Fruit fly (Drosophila melanogaster) whole organism, prepupa: Measurements from ENCODE around the gene Pyroxd1.

Source experiments
- Blimp-1 ChIP-seq: fragments of 200-800 bp; sonication (Bioruptor generic); optimal IDR thresholded peaks from 3 replicates; lab custom pipeline; 2017; ENCODE audit warnings: missing biosample characterization, missing genetic modification characterization, mild to moderate bottlenecking, moderate library complexity, missing genetic modification reagents
- CG10631 ChIP-seq: fragments of 200-800 bp; sonication (Bioruptor generic); optimal IDR thresholded peaks from 2 replicates; lab custom pipeline; 2016; ENCODE audit warnings: missing biosample characterization, missing genetic modification characterization
- CG10669 ChIP-seq: fragments of 200-800 bp; sonication (Bioruptor generic); optimal IDR thresholded peaks from 3 replicates; lab custom pipeline; 2018; ENCODE audit warnings: missing biosample characterization, mild to moderate bottlenecking, missing genetic modification characterization, moderate library complexity
- CG11294 ChIP-seq: fragments of 200-800 bp; sonication (Bioruptor generic); IDR thresholded peaks from 2 replicates; pipeline ENCODE4 v1.3.6; 2022; ENCODE audit warnings: missing biosample characterization, missing genetic modification characterization
- CG11762 ChIP-seq: fragments of 200-800 bp; sonication (Bioruptor generic); optimal IDR thresholded peaks from 3 replicates; lab custom pipeline; 2016; ENCODE audit warnings: missing biosample characterization, missing genetic modification characterization; ENCODE audit not compliant: insufficient read depth
- CG11902 ChIP-seq: fragments of 200-800 bp; sonication (Bioruptor generic); optimal IDR thresholded peaks from 3 replicates; lab custom pipeline; 2016; ENCODE audit warnings: missing biosample characterization, missing genetic modification characterization
- CG1621 ChIP-seq: fragments of 200-800 bp; sonication (Bioruptor generic); optimal IDR thresholded peaks from 3 replicates; lab custom pipeline; 2018; ENCODE audit warnings: missing biosample characterization, mild to moderate bottlenecking, missing genetic modification characterization
- CG16779 ChIP-seq: fragments of 200-800 bp; sonication (Bioruptor generic); optimal IDR thresholded peaks from 3 replicates; lab custom pipeline; 2017; ENCODE audit warnings: missing biosample characterization, mild to moderate bottlenecking, missing genetic modification characterization
- CG3032 ChIP-seq: fragments of 200-800 bp; optimal IDR thresholded peaks from 2 replicates; lab custom pipeline; 2019; ENCODE audit warnings: missing biosample characterization, mild to moderate bottlenecking, missing genetic modification characterization, moderate library complexity
- CG31627 ChIP-seq: fragments of 200-800 bp; sonication (Bioruptor generic); optimal IDR thresholded peaks from 3 replicates; lab custom pipeline; 2016; ENCODE audit warnings: missing biosample characterization, missing genetic modification characterization
- CG34406 ChIP-seq: fragments of 200-800 bp; sonication (Bioruptor generic); optimal IDR thresholded peaks from 3 replicates; lab custom pipeline; 2016; ENCODE audit warnings: missing biosample characterization, missing genetic modification characterization
- CG3919 ChIP-seq: fragments of 200-800 bp; sonication (Bioruptor generic); optimal IDR thresholded peaks from 3 replicates; lab custom pipeline; 2016; ENCODE audit warnings: missing biosample characterization, missing genetic modification characterization
- CG4318 ChIP-seq: fragments of 200-800 bp; sonication (Bioruptor generic); optimal IDR thresholded peaks from 3 replicates; lab custom pipeline; 2017; ENCODE audit warnings: missing biosample characterization, mild to moderate bottlenecking, missing genetic modification characterization
- CG6163 ChIP-seq: fragments of 200-800 bp; sonication (Bioruptor generic); IDR thresholded peaks from 3 replicates; pipeline ENCODE4 v1.3.6; 2022; ENCODE audit warnings: missing biosample characterization, missing genetic modification characterization
- CG6276 ChIP-seq: fragments of 200-800 bp; sonication (Bioruptor generic); optimal IDR thresholded peaks from 2 replicates; lab custom pipeline; 2017; ENCODE audit warnings: missing biosample characterization, mild to moderate bottlenecking, missing genetic modification characterization
- CG6792 ChIP-seq: fragments of 200-800 bp; sonication (Bioruptor generic); optimal IDR thresholded peaks from 3 replicates; lab custom pipeline; 2016; ENCODE audit warnings: missing biosample characterization, missing genetic modification characterization
- CG6854 ChIP-seq: fragments of 200-800 bp; sonication (Bioruptor generic); optimal IDR thresholded peaks from 2 replicates; lab custom pipeline; 2017; ENCODE audit warnings: missing biosample characterization, mild to moderate bottlenecking, missing genetic modification characterization
- CG8119 ChIP-seq: fragments of 200-800 bp; sonication (Bioruptor generic); IDR thresholded peaks from 3 replicates; pipeline ENCODE4 v1.3.6; 2022; ENCODE audit warnings: missing biosample characterization, missing genetic modification characterization
- CG8319 ChIP-seq: fragments of 200-800 bp; sonication (Bioruptor generic); optimal IDR thresholded peaks from 3 replicates; lab custom pipeline; 2016; ENCODE audit warnings: missing biosample characterization, missing genetic modification characterization
- CG8632 ChIP-seq: fragments of 200-800 bp; sonication (Bioruptor generic); optimal IDR thresholded peaks from 3 replicates; lab custom pipeline; 2016; ENCODE audit warnings: missing biosample characterization, missing genetic modification characterization
- CG9139 ChIP-seq: fragments of 200-800 bp; sonication (Bioruptor generic); optimal IDR thresholded peaks from 3 replicates; lab custom pipeline; 2017; ENCODE audit warnings: missing biosample characterization, mild to moderate bottlenecking, missing genetic modification characterization
- Eip75B ChIP-seq: fragments of 200-800 bp; sonication (Bioruptor generic); optimal IDR thresholded peaks from 3 replicates; lab custom pipeline; 2016; ENCODE audit warnings: missing biosample characterization, missing genetic modification characterization
- Eip78C ChIP-seq: fragments of 200-800 bp; sonication (Bioruptor generic); peaks from one replicate; lab custom pipeline; 2016; ENCODE audit warnings: missing biosample characterization, missing genetic modification characterization
- Ets21C ChIP-seq: fragments of 200-800 bp; sonication (Bioruptor generic); optimal IDR thresholded peaks from 3 replicates; lab custom pipeline; 2016; ENCODE audit warnings: missing biosample characterization, missing genetic modification characterization
- Hr39 ChIP-seq: fragments of 200-800 bp; sonication (Bioruptor generic); optimal IDR thresholded peaks from 2 replicates; lab custom pipeline; 2016; ENCODE audit warnings: missing biosample characterization, missing genetic modification characterization
- Hr4 ChIP-seq: fragments of 200-800 bp; sonication (Bioruptor generic); optimal IDR thresholded peaks from 3 replicates; lab custom pipeline; 2016; ENCODE audit warnings: missing biosample characterization, missing genetic modification characterization
- Lpt ChIP-seq: fragments of 200-800 bp; sonication (Bioruptor generic); optimal IDR thresholded peaks from 3 replicates; lab custom pipeline; 2016; ENCODE audit warnings: missing biosample characterization, missing genetic modification characterization
- OdsH ChIP-seq: fragments of 200-800 bp; sonication (Bioruptor generic); optimal IDR thresholded peaks from 3 replicates; lab custom pipeline; 2016; ENCODE audit warnings: missing biosample characterization, missing genetic modification characterization
- Smox ChIP-seq: fragments of 200-800 bp; sonication (Bioruptor generic); optimal IDR thresholded peaks from 3 replicates; lab custom pipeline; 2016; ENCODE audit warnings: missing biosample characterization, missing genetic modification characterization
- Sox102F ChIP-seq: fragments of 200-800 bp; sonication (Bioruptor generic); optimal IDR thresholded peaks from 2 replicates; lab custom pipeline; 2016; ENCODE audit warnings: missing biosample characterization, mild to moderate bottlenecking, missing genetic modification characterization
- Sox14 ChIP-seq: fragments of 200-800 bp; sonication (Bioruptor generic); optimal IDR thresholded peaks from 3 replicates; lab custom pipeline; 2016; ENCODE audit warnings: missing biosample characterization, missing genetic modification characterization
- Sox15 ChIP-seq: fragments of 200-800 bp; sonication (Bioruptor generic); optimal IDR thresholded peaks from 3 replicates; lab custom pipeline; 2016; ENCODE audit warnings: missing biosample characterization, missing genetic modification characterization
- achi ChIP-seq: fragments of 200-800 bp; sonication (Bioruptor generic); optimal IDR thresholded peaks from 3 replicates; lab custom pipeline; 2016; ENCODE audit warnings: missing biosample characterization, missing genetic modification characterization
- acj6 ChIP-seq: fragments of 200-800 bp; sonication (Bioruptor generic); optimal IDR thresholded peaks from 3 replicates; lab custom pipeline; 2016; ENCODE audit warnings: missing biosample characterization, missing genetic modification characterization
- cyc ChIP-seq: fragments of 200-800 bp; sonication (Bioruptor generic); optimal IDR thresholded peaks from 3 replicates; lab custom pipeline; 2016; ENCODE audit warnings: missing biosample characterization, missing genetic modification characterization
- dsx ChIP-seq: fragments of 200-800 bp; optimal IDR thresholded peaks from 3 replicates; lab custom pipeline; 2019; ENCODE audit warnings: missing biosample characterization, mild to moderate bottlenecking, missing genetic modification characterization, moderate library complexity; ENCODE audit not compliant: poor library complexity, severe bottlenecking
- eg ChIP-seq: fragments of 200-800 bp; sonication (Bioruptor generic); IDR thresholded peaks from 3 replicates; pipeline ENCODE4 v1.3.6; 2022; ENCODE audit warnings: missing biosample characterization, missing genetic modification characterization
- fd59A ChIP-seq: fragments of 200-800 bp; sonication (Bioruptor generic); optimal IDR thresholded peaks from 2 replicates; lab custom pipeline; 2017; ENCODE audit warnings: missing biosample characterization, mild to moderate bottlenecking, missing genetic modification characterization, missing genetic modification reagents
- fd85E ChIP-seq: fragments of 200-800 bp; sonication (Bioruptor generic); optimal IDR thresholded peaks from 3 replicates; lab custom pipeline; 2016; ENCODE audit warnings: missing biosample characterization, missing genetic modification characterization
- lz ChIP-seq: fragments of 200-800 bp; sonication (Bioruptor generic); optimal IDR thresholded peaks from 3 replicates; lab custom pipeline; 2016; ENCODE audit warnings: missing biosample characterization, missing genetic modification characterization
- net ChIP-seq: fragments of 200-800 bp; sonication (Bioruptor generic); optimal IDR thresholded peaks from 3 replicates; lab custom pipeline; 2016; ENCODE audit warnings: missing biosample characterization, missing genetic modification characterization
- pdm3 ChIP-seq: fragments of 200-800 bp; sonication (Bioruptor generic); optimal IDR thresholded peaks from 3 replicates; lab custom pipeline; 2016; ENCODE audit warnings: missing biosample characterization, missing genetic modification characterization
- salr ChIP-seq, 2 experiments: fragments of 200-800 bp; sonication (Bioruptor generic); optimal IDR thresholded peaks; 3 replicates each; lab custom pipeline; 2016 to 2018; ENCODE audit warnings: missing biosample characterization in 2 of 2, missing genetic modification characterization in 2 of 2, mild to moderate bottlenecking in 1 of 2
- spab ChIP-seq: fragments of 200-800 bp; sonication (Bioruptor generic); optimal IDR thresholded peaks from 2 replicates; lab custom pipeline; 2017; ENCODE audit warnings: missing biosample characterization, mild to moderate bottlenecking, missing genetic modification characterization, missing genetic modification reagents
- svp ChIP-seq: fragments of 200-800 bp; sonication (Bioruptor generic); peaks from one replicate; lab custom pipeline; 2016; ENCODE audit warnings: missing biosample characterization, missing genetic modification characterization
- vri ChIP-seq: fragments of 200-800 bp; sonication (Bioruptor generic); optimal IDR thresholded peaks from 3 replicates; lab custom pipeline; 2016; ENCODE audit warnings: missing biosample characterization, mild to moderate bottlenecking, missing genetic modification characterization

Gene Pyroxd1

dm6 chr2L:20086295-20087096 is 4.7 kb upstream of the Pyroxd1 start (continued):
- TF ChIP-seq CG11294 (GFP tag; lab: Robert Waterston, UW) (peak; percentile 96), Ets21C (GFP tag; lab: Kevin White, UChicago) (peak; percentile 84), fd85E (peak; percentile 64), CG8319 (GFP tag; lab: Kevin White, UChicago) (peak; percentile 90), Blimp-1 (GFP tag; lab: Kevin White, UChicago) (peak; percentile 68), dsx (GFP tag; lab: Kevin White, UChicago) (peak; percentile 55), Smox (GFP tag; lab: Kevin White, UChicago) (peak; percentile 92), Sox15 (peak; percentile 85), CG6276 (GFP tag; lab: Kevin White, UChicago) (peak; percentile 91), net (GFP tag; lab: Kevin White, UChicago) (peak; percentile 93), CG3032 (tag; lab: Kevin White, UChicago) (peak; percentile 73), lz (GFP tag; lab: Kevin White, UChicago) (peak; percentile 90), CG3919 (GFP tag; lab: Kevin White, UChicago) (peak; percentile 92), Hr39 (GFP tag; lab: Kevin White, UChicago) (peak; percentile 91), Sox14 (GFP tag; lab: Kevin White, UChicago) (peak; percentile 95), CG6854 (GFP tag; lab: Kevin White, UChicago) (peak; percentile 66), CG8119 (GFP tag; lab: Robert Waterston, UW) (peak; percentile 95), Eip78C (GFP tag; lab: Kevin White, UChicago) (peak; percentile 98), CG16779 (peak; percentile 90), Lpt (GFP tag; lab: Kevin White, UChicago) (peak; percentile 93), vri (GFP tag; lab: Kevin White, UChicago) (peak; percentile 96), CG34406 (GFP tag; lab: Kevin White, UChicago) (peak; percentile 93), pdm3 (GFP tag; lab: Kevin White, UChicago) (peak; percentile 95), CG4318 (peak; percentile 77), OdsH (GFP tag; lab: Kevin White, UChicago) (peak; percentile 95), CG1621 (tag; lab: Kevin White, UChicago) (peak; percentile 76), CG6163 (GFP tag; lab: Robert Waterston, UW) (peak; percentile 96), CG10669 (GFP tag; lab: Kevin White, UChicago) (peak; percentile 86), CG6792 (GFP tag; lab: Kevin White, UChicago) (peak; percentile 93), eg (GFP tag; lab: Robert Waterston, UW) (peak; percentile 98)

dm6 chr2L:20093794-20094193 is 2.6 kb downstream of the Pyroxd1 start, which contains the start of the genes Taf13 and nesd:
TSS of gene Taf13 (minus strand) at chr2L:20093849.
TSS of gene nesd (plus strand) at chr2L:20093972.
- TF ChIP-seq CG16779 (no peak), spab (no peak), CG9139 (GFP tag; lab: Kevin White, UChicago) (no peak), CG11902 (GFP tag; lab: Kevin White, UChicago) (no peak), vri (GFP tag; lab: Kevin White, UChicago) (no peak), Hr39 (GFP tag; lab: Kevin White, UChicago) (peak; percentile 39), acj6 (GFP tag; lab: Kevin White, UChicago) (peak; percentile 1), lz (GFP tag; lab: Kevin White, UChicago) (peak; percentile 55), CG3919 (GFP tag; lab: Kevin White, UChicago) (no peak), Sox102F (GFP tag; lab: Kevin White, UChicago) (no peak), Eip75B (no peak), CG31627 (peak; percentile 39), net (GFP tag; lab: Kevin White, UChicago) (no peak), Sox15 (no peak), CG6854 (GFP tag; lab: Kevin White, UChicago) (no peak), CG6792 (GFP tag; lab: Kevin White, UChicago) (peak; percentile 19), dsx (GFP tag; lab: Kevin White, UChicago) (peak; percentile 12), salr (GFP tag; optimal IDR thresholded peaks at IDR 0.05; lab: Kevin White, UChicago) (no peak), Smox (GFP tag; lab: Kevin White, UChicago) (peak; percentile 28), svp (GFP tag; lab: Kevin White, UChicago) (no peak), CG10631 (peak; percentile 18), CG11762 (no peak), achi (GFP tag; lab: Kevin White, UChicago) (peak; percentile 30), cyc (GFP tag; lab: Kevin White, UChicago) (peak; percentile 34), Lpt (GFP tag; lab: Kevin White, UChicago) (no peak), Hr4 (GFP tag; lab: Kevin White, UChicago) (peak; percentile 36), CG3032 (tag; lab: Kevin White, UChicago) (peak; percentile 33), fd59A (GFP tag; lab: Kevin White, UChicago) (no peak), Sox14 (GFP tag; lab: Kevin White, UChicago) (peak; percentile 47), CG8632 (GFP tag; lab: Kevin White, UChicago) (no peak), Blimp-1 (GFP tag; lab: Kevin White, UChicago) (no peak)
